Worm (Caenorhabditis elegans) whole organism, L1 larva: ENCODE measurements around the gene C56E6.2.

Experiments
- C34B4.2 ChIP-seq: sonication (generic microtip); optimal IDR thresholded peaks from 2 replicates; lab custom pipeline; 2017; ENCODE audit warnings: mild to moderate bottlenecking, missing genetic modification characterization, missing compliant biosample characterization
- F16B12.6 ChIP-seq: fragments of 150-350 bp; optimal IDR thresholded peaks from 2 replicates; lab custom pipeline; 2014; ENCODE audit warnings: missing biosample characterization, missing genetic modification characterization
- aha-1 ChIP-seq: fragments of 150-350 bp; optimal IDR thresholded peaks from 2 replicates; lab custom pipeline; 2014; ENCODE audit warnings: missing biosample characterization, missing genetic modification characterization
- ceh-63 ChIP-seq: fragments of 200-800 bp; sonication (Bioruptor generic); optimal IDR thresholded peaks from 2 replicates; lab custom pipeline; 2018; ENCODE audit warnings: mild to moderate bottlenecking, missing genetic modification characterization, missing compliant biosample characterization
- efl-1 ChIP-seq, 4 experiments: fragments of 150-350 bp; optimal IDR thresholded peaks in 3 of 4; peaks in 1 of 4; 1 replicate in 1 of 4; 2 replicates in 3 of 4; lab custom pipeline; 2014; ENCODE audit warnings: missing biosample characterization in 2 of 4, missing genetic modification characterization in 2 of 4, missing genetic modification reagents in 2 of 4
- efl-3 ChIP-seq: fragments of 200-800 bp; sonication (Bioruptor generic); optimal IDR thresholded peaks from 2 replicates; lab custom pipeline; 2018; ENCODE audit warnings: mild to moderate bottlenecking, missing genetic modification characterization, missing compliant biosample characterization
- egl-13 ChIP-seq: sonication (generic microtip); optimal IDR thresholded peaks from 2 replicates; lab custom pipeline; 2016; ENCODE audit warnings: missing genotype, missing genetic modification reagents, missing genetic modification characterization, missing compliant biosample characterization
- elt-2 ChIP-seq: sonication (generic microtip); optimal IDR thresholded peaks from 2 replicates; lab custom pipeline; 2016; ENCODE audit warnings: missing genetic modification characterization, mild to moderate bottlenecking, inconsistent platforms, missing compliant biosample characterization, missing genetic modification reagents
- elt-3 ChIP-seq, 6 experiments: fragments of 150-350 bp in 1 of 6; sonication (generic microtip); optimal IDR thresholded peaks; 2 replicates each; lab custom pipeline; 2017 to 2018; ENCODE audit warnings: missing biosample characterization in 6 of 6, missing genetic modification characterization in 6 of 6, inconsistent platforms in 1 of 6
- ets-5 ChIP-seq: fragments of 200-800 bp; sonication (Bioruptor generic); IDR thresholded peaks from 2 replicates; pipeline ENCODE4 v1.3.6; 2022; ENCODE audit warnings: missing genetic modification characterization, missing compliant biosample characterization
- fos-1 ChIP-seq: fragments of 150-350 bp; optimal IDR thresholded peaks from 2 replicates; lab custom pipeline; 2014; ENCODE audit warnings: missing biosample characterization, missing genetic modification characterization
- hlh-17 ChIP-seq: fragments of 200-800 bp; sonication (Bioruptor generic); optimal IDR thresholded peaks from 2 replicates; lab custom pipeline; 2018; ENCODE audit warnings: missing genetic modification characterization, mild to moderate bottlenecking, missing compliant biosample characterization, moderate library complexity, borderline replicate concordance
- hpl-2 ChIP-seq: fragments of 150-350 bp; optimal IDR thresholded peaks from 2 replicates; lab custom pipeline; 2014; ENCODE audit warnings: missing biosample characterization, missing genetic modification reagents, missing genetic modification characterization
- isw-1 ChIP-seq: fragments of 200-800 bp; sonication (Bioruptor generic); IDR thresholded peaks from 2 replicates; pipeline ENCODE4 v1.3.6; 2022; ENCODE audit warnings: missing genetic modification characterization, missing compliant biosample characterization
- jun-1 ChIP-seq: fragments of 150-350 bp; optimal IDR thresholded peaks from 2 replicates; lab custom pipeline; 2014; ENCODE audit warnings: missing biosample characterization, missing genetic modification reagents, missing genetic modification characterization
- lin-14 ChIP-seq: fragments of 200-800 bp; sonication (Bioruptor generic); optimal IDR thresholded peaks from 2 replicates; lab custom pipeline; 2018; ENCODE audit warnings: mild to moderate bottlenecking, missing genetic modification characterization, moderate library complexity, missing compliant biosample characterization
- lin-35 ChIP-seq, 2 experiments: fragments of 150-350 bp; optimal IDR thresholded peaks; 2 replicates each; lab custom pipeline; 2014; ENCODE audit warnings: missing biosample characterization in 2 of 2, missing genetic modification characterization in 2 of 2, missing genetic modification reagents in 2 of 2
- lin-39 ChIP-seq: fragments of 150-350 bp; optimal IDR thresholded peaks from 2 replicates; lab custom pipeline; 2014; ENCODE audit warnings: missing biosample characterization, missing genetic modification reagents, missing genetic modification characterization
- lsy-2 ChIP-seq, 2 experiments: fragments of 150-350 bp; optimal IDR thresholded peaks; 2 replicates each; lab custom pipeline; 2014; ENCODE audit warnings: missing biosample characterization in 2 of 2, missing genetic modification characterization in 2 of 2
- mef-2 ChIP-seq: fragments of 150-350 bp; optimal IDR thresholded peaks from 2 replicates; lab custom pipeline; 2014; ENCODE audit warnings: missing biosample characterization, missing genetic modification characterization
- nhr-19 ChIP-seq: fragments of 200-800 bp; sonication (Bioruptor generic); conservative IDR thresholded peaks from 2 replicates; pipeline ENCODE4 v1.3.6; 2022; ENCODE audit warnings: missing genetic modification characterization, missing compliant biosample characterization
- nhr-20 ChIP-seq: sonication (generic microtip); optimal IDR thresholded peaks from 2 replicates; lab custom pipeline; 2016; ENCODE audit warnings: mild to moderate bottlenecking, missing genetic modification characterization, missing compliant biosample characterization
- nhr-28 ChIP-seq: fragments of 150-350 bp; optimal IDR thresholded peaks from 2 replicates; lab custom pipeline; 2014; ENCODE audit warnings: missing biosample characterization, missing genetic modification characterization
- nhr-47 ChIP-seq: sonication (generic microtip); optimal IDR thresholded peaks from 2 replicates; lab custom pipeline; 2016; ENCODE audit warnings: mild to moderate bottlenecking, missing genetic modification characterization, moderate library complexity, missing compliant biosample characterization
- nhr-71 ChIP-seq: sonication (generic microtip); optimal IDR thresholded peaks from 2 replicates; lab custom pipeline; 2016; ENCODE audit warnings: mild to moderate bottlenecking, missing genetic modification characterization, moderate library complexity, missing compliant biosample characterization
- nhr-76 ChIP-seq: sonication (generic microtip); optimal IDR thresholded peaks from 2 replicates; lab custom pipeline; 2017; ENCODE audit warnings: missing biosample characterization, missing genetic modification characterization
- nhr-84 ChIP-seq: sonication (generic microtip); optimal IDR thresholded peaks from 2 replicates; lab custom pipeline; 2017; ENCODE audit warnings: missing biosample characterization, missing genetic modification characterization
- nhr-90 ChIP-seq: sonication (generic microtip); optimal IDR thresholded peaks from 2 replicates; lab custom pipeline; 2016; ENCODE audit warnings: mild to moderate bottlenecking, missing genetic modification characterization, missing compliant biosample characterization; ENCODE audit not compliant: poor library complexity
- pax-3 ChIP-seq: fragments of 200-800 bp; sonication (Bioruptor generic); optimal IDR thresholded peaks from 2 replicates; lab custom pipeline; 2018; ENCODE audit warnings: mild to moderate bottlenecking, missing genetic modification characterization, moderate library complexity, missing compliant biosample characterization
- pqm-1 ChIP-seq: sonication (generic microtip); optimal IDR thresholded peaks from 3 replicates; lab custom pipeline; 2017; ENCODE audit warnings: missing biosample characterization, missing genetic modification characterization
- rnt-1 ChIP-seq: sonication (generic microtip); optimal IDR thresholded peaks from 2 replicates; lab custom pipeline; 2016; ENCODE audit warnings: mild to moderate bottlenecking, missing genetic modification characterization, moderate library complexity, missing compliant biosample characterization
- snpc-4 ChIP-seq: fragments of 150-350 bp; optimal IDR thresholded peaks from 2 replicates; lab custom pipeline; 2014; ENCODE audit warnings: missing biosample characterization, missing genetic modification characterization
- snu-23 ChIP-seq: sonication (generic microtip); optimal IDR thresholded peaks from 2 replicates; lab custom pipeline; 2016; ENCODE audit warnings: missing genetic modification characterization, missing compliant biosample characterization
- sup-37 ChIP-seq: fragments of 200-800 bp; sonication (Bioruptor generic); optimal IDR thresholded peaks from 2 replicates; lab custom pipeline; 2018; ENCODE audit warnings: mild to moderate bottlenecking, missing genetic modification characterization, missing compliant biosample characterization
- tbx-2 ChIP-seq: sonication (generic microtip); optimal IDR thresholded peaks from 2 replicates; lab custom pipeline; 2016; ENCODE audit warnings: missing genetic modification characterization, missing compliant biosample characterization
- unc-130 ChIP-seq: fragments of 150-350 bp; optimal IDR thresholded peaks from 2 replicates; lab custom pipeline; 2017; ENCODE audit warnings: missing biosample characterization, missing genetic modification characterization, inconsistent platforms
- unc-86 ChIP-seq: sonication (generic microtip); optimal IDR thresholded peaks from 2 replicates; lab custom pipeline; 2016; ENCODE audit warnings: missing genetic modification characterization, missing compliant biosample characterization
- vab-15 ChIP-seq: sonication (generic microtip); optimal IDR thresholded peaks from 2 replicates; lab custom pipeline; 2017; ENCODE audit warnings: missing genotype, mild to moderate bottlenecking, missing genetic modification characterization, missing compliant biosample characterization
- zip-4 ChIP-seq: fragments of 200-800 bp; sonication (Bioruptor generic); optimal IDR thresholded peaks from 2 replicates; lab custom pipeline; 2018; ENCODE audit warnings: mild to moderate bottlenecking, missing genetic modification characterization, moderate library complexity, missing compliant biosample characterization

C56E6.2 gene

ce11 chrII:6482762-6483161 is 42.0 kb upstream of the C56E6.2 start:
- TF ChIP-seq nhr-47 (tag; lab: Kevin White, UChicago) (no peak), elt-3 (tag; optimal IDR thresholded peaks at IDR 0.05; lab: Kevin White, UChicago) (no peak), snpc-4 (tag; lab: Kevin White, UChicago) (no peak), snu-23 (GFP tag; lab: Kevin White, UChicago) (no peak), lin-14 (GFP tag; lab: Kevin White, UChicago) (peak; percentile 65), efl-3 (no peak), unc-86 (tag; lab: Kevin White, UChicago) (no peak), nhr-28 (no peak), rnt-1 (tag; lab: Kevin White, UChicago) (peak; percentile 67), egl-13 (tag; lab: Kevin White, UChicago) (no peak), hlh-17 (no peak), fos-1 (tag; lab: Kevin White, UChicago) (no peak), C34B4.2 (tag; lab: Kevin White, UChicago) (no peak), nhr-20 (no peak), nhr-84 (tag; lab: Kevin White, UChicago) (no peak), F16B12.6 (no peak), lin-35 (GFP tag; optimal IDR thresholded peaks at IDR 0.05; lab: Kevin White, UChicago) (no peak), unc-130 (tag; lab: Kevin White, UChicago) (peak; percentile 19), sup-37 (GFP tag; lab: Kevin White, UChicago) (no peak), nhr-76 (no peak), ceh-63 (no peak), ets-5 (no peak), pax-3 (no peak), nhr-71 (tag; lab: Kevin White, UChicago) (peak; percentile 21), mef-2 (tag; lab: Kevin White, UChicago) (no peak), efl-1 (optimal IDR thresholded peaks at IDR 0.05; lab: Kevin White, UChicago) (no peak), efl-1 (GFP tag; optimal IDR thresholded peaks at IDR 0.05 in 1 of 2; lab: Kevin White, UChicago) (peak in 1 of 2 experiments; percentile 81), aha-1 (tag; lab: Kevin White, UChicago) (no peak), pqm-1 (tag; lab: Kevin White, UChicago) (no peak), zip-4 (GFP tag; lab: Kevin White, UChicago) (no peak)

- no peak for TF ChIP-seq jun-1 (tag; lab: Kevin White, UChicago)
- no peak for TF ChIP-seq rnt-1 (tag; lab: Kevin White, UChicago)
- no peak for TF ChIP-seq fos-1 (tag; lab: Kevin White, UChicago)
- no peak for TF ChIP-seq elt-2 (tag; lab: Kevin White, UChicago)
These were observed 39.7 kb upstream of the C56E6.2 start, which contains the start of the genes lido-16 and plpp-1.2 for ce11 chrII:6484876-6485526. Gene lido-16, minus strand, starts transcription at chrII:6484976. Gene plpp-1.2, plus strand, starts transcription at chrII:6485476.

ce11 chrII:6486344-6486743 is 38.4 kb upstream of the C56E6.2 start:
- peak; percentile 25 for TF ChIP-seq unc-130 (tag; lab: Kevin White, UChicago)
- peak; percentile 78 for TF ChIP-seq nhr-19 (GFP tag; lab: Robert Waterston, UW)
- TF ChIP-seq hpl-2 (GFP tag; lab: Kevin White, UChicago), result no peak
- peak; percentile 41 for TF ChIP-seq nhr-20
- TF ChIP-seq lsy-2 (tag; optimal IDR thresholded peaks at IDR 0.05; lab: Kevin White, UChicago), result peak; percentile 36 to 40
- TF ChIP-seq nhr-71 (tag; lab: Kevin White, UChicago), result peak; percentile 72
- TF ChIP-seq hlh-17, result no peak
- peak in 1 of 2 experiments; percentile 2 for TF ChIP-seq lin-35 (GFP tag; optimal IDR thresholded peaks at IDR 0.05; lab: Kevin White, UChicago)
- peak; percentile 34 for TF ChIP-seq snu-23 (GFP tag; lab: Kevin White, UChicago)
- peak; percentile 59 for TF ChIP-seq lin-39
- peak; percentile 37 for TF ChIP-seq vab-15 (tag; lab: Kevin White, UChicago)
- no peak for TF ChIP-seq isw-1 (GFP tag; lab: Robert Waterston, UW)
- peak; percentile 2 for TF ChIP-seq elt-2 (tag; lab: Kevin White, UChicago)
- peak; percentile 73 for TF ChIP-seq rnt-1 (tag; lab: Kevin White, UChicago)
- TF ChIP-seq tbx-2 (tag; lab: Kevin White, UChicago), result no peak
- TF ChIP-seq nhr-90 (tag; lab: Kevin White, UChicago), result no peak
- peak; percentile 48 for TF ChIP-seq lin-14 (GFP tag; lab: Kevin White, UChicago)
